Worm (Caenorhabditis elegans) whole organism, L1 larva: Measurements from ENCODE around the gene fig-1.
A peak's percentile ranks its signal among the peaks of the same experiment; 100 is the strongest.

Experiments used
- C16A3.4 ChIP-seq: fragments of 150-350 bp; optimal IDR thresholded peaks from 2 replicates; lab custom pipeline; 2014; ENCODE audit warnings: missing biosample characterization, missing genetic modification characterization
- C34B4.2 ChIP-seq: sonication (generic microtip); optimal IDR thresholded peaks from 2 replicates; lab custom pipeline; 2017; ENCODE audit warnings: mild to moderate bottlenecking, missing genetic modification characterization, missing compliant biosample characterization
- F16B12.6 ChIP-seq: fragments of 150-350 bp; optimal IDR thresholded peaks from 2 replicates; lab custom pipeline; 2014; ENCODE audit warnings: missing biosample characterization, missing genetic modification characterization
- alr-1 ChIP-seq: fragments of 200-800 bp; sonication (Bioruptor generic); optimal IDR thresholded peaks from 2 replicates; lab custom pipeline; 2018; ENCODE audit warnings: borderline replicate concordance, mild to moderate bottlenecking, missing genetic modification characterization, missing compliant biosample characterization
- blmp-1 ChIP-seq: fragments of 150-350 bp; optimal IDR thresholded peaks from 2 replicates; lab custom pipeline; 2014; ENCODE audit warnings: missing biosample characterization, missing genetic modification characterization
- ceh-82 ChIP-seq, 3 experiments: fragments of 150-350 bp in 1 of 3; sonication (generic microtip) in 2 of 3; optimal IDR thresholded peaks; 2 replicates each; lab custom pipeline; 2014 to 2017; ENCODE audit warnings: missing biosample characterization in 3 of 3, missing genetic modification characterization in 3 of 3
- ceh-88 ChIP-seq: fragments of 200-800 bp; sonication (Bioruptor generic); IDR thresholded peaks from 2 replicates; pipeline ENCODE4 v1.3.6; 2022; ENCODE audit warnings: missing genetic modification characterization, missing compliant biosample characterization
- dpl-1 ChIP-seq, 3 experiments: fragments of 150-350 bp in 2 of 3; sonication (generic microtip) in 1 of 3; optimal IDR thresholded peaks; 2 replicates each; lab custom pipeline; 2014 to 2017; ENCODE audit warnings: missing biosample characterization in 3 of 3, missing genetic modification characterization in 3 of 3, missing genetic modification reagents in 3 of 3
- efl-1 ChIP-seq, 4 experiments: fragments of 150-350 bp; optimal IDR thresholded peaks in 3 of 4; peaks in 1 of 4; 1 replicate in 1 of 4; 2 replicates in 3 of 4; lab custom pipeline; 2014; ENCODE audit warnings: missing biosample characterization in 2 of 4, missing genetic modification characterization in 2 of 4, missing genetic modification reagents in 2 of 4
- efl-3 ChIP-seq: fragments of 200-800 bp; sonication (Bioruptor generic); optimal IDR thresholded peaks from 2 replicates; lab custom pipeline; 2018; ENCODE audit warnings: mild to moderate bottlenecking, missing genetic modification characterization, missing compliant biosample characterization
- elt-2 ChIP-seq: sonication (generic microtip); optimal IDR thresholded peaks from 2 replicates; lab custom pipeline; 2016; ENCODE audit warnings: missing genetic modification characterization, mild to moderate bottlenecking, inconsistent platforms, missing compliant biosample characterization, missing genetic modification reagents
- ets-5 ChIP-seq: fragments of 200-800 bp; sonication (Bioruptor generic); IDR thresholded peaks from 2 replicates; pipeline ENCODE4 v1.3.6; 2022; ENCODE audit warnings: missing genetic modification characterization, missing compliant biosample characterization
- fkh-10 ChIP-seq: sonication (generic microtip); optimal IDR thresholded peaks from 2 replicates; lab custom pipeline; 2017; ENCODE audit warnings: missing biosample characterization, missing genetic modification reagents, missing genetic modification characterization
- hlh-17 ChIP-seq: fragments of 200-800 bp; sonication (Bioruptor generic); optimal IDR thresholded peaks from 2 replicates; lab custom pipeline; 2018; ENCODE audit warnings: missing genetic modification characterization, mild to moderate bottlenecking, missing compliant biosample characterization, moderate library complexity, borderline replicate concordance
- hpl-2 ChIP-seq: fragments of 150-350 bp; optimal IDR thresholded peaks from 2 replicates; lab custom pipeline; 2014; ENCODE audit warnings: missing biosample characterization, missing genetic modification reagents, missing genetic modification characterization
- jun-1 ChIP-seq: fragments of 150-350 bp; optimal IDR thresholded peaks from 2 replicates; lab custom pipeline; 2014; ENCODE audit warnings: missing biosample characterization, missing genetic modification reagents, missing genetic modification characterization
- lin-13 ChIP-seq: fragments of 150-350 bp; optimal IDR thresholded peaks from 2 replicates; lab custom pipeline; 2014; ENCODE audit warnings: missing biosample characterization, missing genetic modification reagents, missing genetic modification characterization
- lin-14 ChIP-seq: fragments of 200-800 bp; sonication (Bioruptor generic); optimal IDR thresholded peaks from 2 replicates; lab custom pipeline; 2018; ENCODE audit warnings: mild to moderate bottlenecking, missing genetic modification characterization, moderate library complexity, missing compliant biosample characterization
- lin-15B ChIP-seq: fragments of 150-350 bp; sonication (generic microtip); optimal IDR thresholded peaks from 3 replicates; lab custom pipeline; 2014; ENCODE audit warnings: missing biosample characterization, missing genetic modification characterization
- lin-35 ChIP-seq, 2 experiments: fragments of 150-350 bp; optimal IDR thresholded peaks; 2 replicates each; lab custom pipeline; 2014; ENCODE audit warnings: missing biosample characterization in 2 of 2, missing genetic modification characterization in 2 of 2, missing genetic modification reagents in 2 of 2
- lin-39 ChIP-seq: fragments of 150-350 bp; optimal IDR thresholded peaks from 2 replicates; lab custom pipeline; 2014; ENCODE audit warnings: missing biosample characterization, missing genetic modification reagents, missing genetic modification characterization
- lir-3 ChIP-seq: sonication (generic microtip); optimal IDR thresholded peaks from 2 replicates; lab custom pipeline; 2016; ENCODE audit warnings: mild to moderate bottlenecking, missing genetic modification characterization, moderate library complexity, missing compliant biosample characterization; ENCODE audit not compliant: poor library complexity
- mab-9 ChIP-seq: fragments of 200-800 bp; sonication (Bioruptor generic); IDR thresholded peaks from 2 replicates; pipeline ENCODE4 v1.3.6; 2022; ENCODE audit warnings: missing genetic modification reagents, missing genetic modification characterization, missing compliant biosample characterization
- mdl-1 ChIP-seq, 2 experiments: fragments of 150-350 bp; optimal IDR thresholded peaks; 2 replicates each; lab custom pipeline; 2014 to 2017; ENCODE audit warnings: missing biosample characterization in 2 of 2, missing genetic modification characterization in 2 of 2, inconsistent platforms in 1 of 2
- mef-2 ChIP-seq: fragments of 150-350 bp; optimal IDR thresholded peaks from 2 replicates; lab custom pipeline; 2014; ENCODE audit warnings: missing biosample characterization, missing genetic modification characterization
- nhr-11 ChIP-seq: fragments of 150-350 bp; optimal IDR thresholded peaks from 2 replicates; lab custom pipeline; 2014; ENCODE audit warnings: missing biosample characterization, missing genetic modification characterization
- nhr-20 ChIP-seq: sonication (generic microtip); optimal IDR thresholded peaks from 2 replicates; lab custom pipeline; 2016; ENCODE audit warnings: mild to moderate bottlenecking, missing genetic modification characterization, missing compliant biosample characterization
- nhr-28 ChIP-seq: fragments of 150-350 bp; optimal IDR thresholded peaks from 2 replicates; lab custom pipeline; 2014; ENCODE audit warnings: missing biosample characterization, missing genetic modification characterization
- nhr-47 ChIP-seq: sonication (generic microtip); optimal IDR thresholded peaks from 2 replicates; lab custom pipeline; 2016; ENCODE audit warnings: mild to moderate bottlenecking, missing genetic modification characterization, moderate library complexity, missing compliant biosample characterization
- nhr-77 ChIP-seq: fragments of 150-350 bp; optimal IDR thresholded peaks from 2 replicates; lab custom pipeline; 2014; ENCODE audit warnings: missing biosample characterization, missing genetic modification characterization
- nhr-84 ChIP-seq: sonication (generic microtip); optimal IDR thresholded peaks from 2 replicates; lab custom pipeline; 2017; ENCODE audit warnings: missing biosample characterization, missing genetic modification characterization
- nhr-85 ChIP-seq: sonication (generic microtip); peaks from one replicate; lab custom pipeline; 2016; ENCODE audit warnings: missing genetic modification characterization, inconsistent platforms, missing compliant biosample characterization
- nhr-90 ChIP-seq: sonication (generic microtip); optimal IDR thresholded peaks from 2 replicates; lab custom pipeline; 2016; ENCODE audit warnings: mild to moderate bottlenecking, missing genetic modification characterization, missing compliant biosample characterization; ENCODE audit not compliant: poor library complexity
- pag-3 ChIP-seq: sonication (generic microtip); optimal IDR thresholded peaks from 2 replicates; lab custom pipeline; 2017; ENCODE audit warnings: missing genetic modification characterization, mild to moderate bottlenecking, missing compliant biosample characterization, antibody characterized with exemption, borderline replicate concordance; ENCODE audit not compliant: insufficient read depth
- pax-3 ChIP-seq: fragments of 200-800 bp; sonication (Bioruptor generic); optimal IDR thresholded peaks from 2 replicates; lab custom pipeline; 2018; ENCODE audit warnings: mild to moderate bottlenecking, missing genetic modification characterization, moderate library complexity, missing compliant biosample characterization
- pqm-1 ChIP-seq: sonication (generic microtip); optimal IDR thresholded peaks from 3 replicates; lab custom pipeline; 2017; ENCODE audit warnings: missing biosample characterization, missing genetic modification characterization
- rnt-1 ChIP-seq: sonication (generic microtip); optimal IDR thresholded peaks from 2 replicates; lab custom pipeline; 2016; ENCODE audit warnings: mild to moderate bottlenecking, missing genetic modification characterization, moderate library complexity, missing compliant biosample characterization
- swsn-7 ChIP-seq: sonication (generic microtip); optimal IDR thresholded peaks from 2 replicates; lab custom pipeline; 2016; ENCODE audit warnings: missing genetic modification characterization, missing compliant biosample characterization
- tbx-2 ChIP-seq: sonication (generic microtip); optimal IDR thresholded peaks from 2 replicates; lab custom pipeline; 2016; ENCODE audit warnings: missing genetic modification characterization, missing compliant biosample characterization
- tlp-1 ChIP-seq: fragments of 150-350 bp; optimal IDR thresholded peaks from 2 replicates; lab custom pipeline; 2014; ENCODE audit warnings: missing biosample characterization, missing genetic modification characterization
- unc-86 ChIP-seq: sonication (generic microtip); optimal IDR thresholded peaks from 2 replicates; lab custom pipeline; 2016; ENCODE audit warnings: missing genetic modification characterization, missing compliant biosample characterization
- unc-98 ChIP-seq: fragments of 200-800 bp; sonication (Bioruptor generic); IDR thresholded peaks from 2 replicates; pipeline ENCODE4 v1.3.6; 2022; ENCODE audit warnings: missing genetic modification characterization, missing compliant biosample characterization
- zag-1 ChIP-seq: fragments of 150-350 bp; optimal IDR thresholded peaks from 2 replicates; lab custom pipeline; 2014; ENCODE audit warnings: missing biosample characterization, missing genetic modification characterization
- ztf-4 ChIP-seq: fragments of 150-350 bp; optimal IDR thresholded peaks from 2 replicates; lab custom pipeline; 2014; ENCODE audit warnings: missing biosample characterization, missing genetic modification characterization

Gene fig-1

ce11 chrV:11000650-11001049, 19.6 kb upstream of the fig-1 start, which contains the start of gene isy-1 (continued):
- TF ChIP-seq zag-1 (tag; lab: Kevin White, UChicago) = no peak
- peak; percentile 97 to 98 for TF ChIP-seq lin-35 (GFP tag; optimal IDR thresholded peaks at IDR 0.05; lab: Kevin White, UChicago)
- TF ChIP-seq ceh-88 (GFP tag; lab: Robert Waterston, UW) = no peak
- no peak for TF ChIP-seq hlh-17 (GFP tag; lab: Kevin White, UChicago)
- no peak for TF ChIP-seq alr-1 (tag; lab: Kevin White, UChicago)
- TF ChIP-seq nhr-77 (tag; lab: Kevin White, UChicago) = peak; percentile 33
- peak; percentile 45 for TF ChIP-seq unc-86 (tag; lab: Kevin White, UChicago)
- peak; percentile 66 for TF ChIP-seq swsn-7 (tag; lab: Kevin White, UChicago)
- TF ChIP-seq tbx-2 (tag; lab: Kevin White, UChicago) = no peak
- no peak for TF ChIP-seq nhr-11 (tag; lab: Kevin White, UChicago)
- peak; percentile 53 for TF ChIP-seq nhr-90 (tag; lab: Kevin White, UChicago)
- TF ChIP-seq dpl-1 (GFP tag; optimal IDR thresholded peaks at IDR 0.05; lab: Kevin White, UChicago) = peak; percentile 92 to 96 (median 94)
- TF ChIP-seq ets-5 (GFP tag; lab: Robert Waterston, UW) = no peak
- TF ChIP-seq lin-15B = peak; percentile 91
- no peak for TF ChIP-seq pag-3 (tag; lab: Kevin White, UChicago)
- peak; percentile 65 for TF ChIP-seq nhr-85
- TF ChIP-seq hpl-2 (GFP tag; lab: Kevin White, UChicago) = no peak
- no peak for TF ChIP-seq nhr-84
- peak; percentile 37 to 75 (median 71) for TF ChIP-seq ceh-82 (tag; optimal IDR thresholded peaks at IDR 0.05; lab: Kevin White, UChicago)
- TF ChIP-seq nhr-28 = no peak
- TF ChIP-seq jun-1 = peak; percentile 23
- peak in 1 of 2 experiments; percentile 53 for TF ChIP-seq mdl-1 (tag; optimal IDR thresholded peaks at IDR 0.05; lab: Kevin White, UChicago)
- TF ChIP-seq lin-13 = peak; percentile 48
- TF ChIP-seq ztf-4 = no peak
- TF ChIP-seq mab-9 (GFP tag; lab: Robert Waterston, UW) = no peak
- no peak for TF ChIP-seq lin-39
- TF ChIP-seq fkh-10 (GFP tag; lab: Kevin White, UChicago) = peak; percentile 26
- TF ChIP-seq pqm-1 = no peak
- no peak for TF ChIP-seq elt-2 (tag; lab: Kevin White, UChicago)
- peak; percentile 29 for TF ChIP-seq lir-3 (tag; lab: Kevin White, UChicago)
- peak; percentile 90 to 96 for TF ChIP-seq efl-1 (optimal IDR thresholded peaks at IDR 0.05; lab: Kevin White, UChicago)
- peak; percentile 95 to 99 for TF ChIP-seq efl-1 (GFP tag; optimal IDR thresholded peaks at IDR 0.05 in 1 of 2; lab: Kevin White, UChicago)
- peak; percentile 87 for TF ChIP-seq C16A3.4 (tag; lab: Kevin White, UChicago)
- TF ChIP-seq unc-98 = no peak
- TF ChIP-seq nhr-20 (tag; lab: Kevin White, UChicago) = peak; percentile 74
- peak; percentile 69 for TF ChIP-seq rnt-1 (tag; lab: Kevin White, UChicago)
- peak; percentile 30 for TF ChIP-seq F16B12.6 (tag; lab: Kevin White, UChicago)
- peak; percentile 75 for TF ChIP-seq nhr-47 (tag; lab: Kevin White, UChicago)
- no peak for TF ChIP-seq C34B4.2 (tag; lab: Kevin White, UChicago)
- TF ChIP-seq pax-3 = peak; percentile 24
- TF ChIP-seq efl-3 = no peak
- TF ChIP-seq blmp-1 (tag; lab: Kevin White, UChicago) = peak; percentile 93
- TF ChIP-seq tlp-1 (tag; lab: Kevin White, UChicago) = no peak
- no peak for TF ChIP-seq mef-2 (tag; lab: Kevin White, UChicago)
- TF ChIP-seq lin-14 (GFP tag; lab: Kevin White, UChicago) = peak; percentile 76
